Worm (Caenorhabditis elegans) whole organism, L4/young adult: Measurements from ENCODE around the gene C06E2.9.

ENCODE experiments used
- W03F9.2 ChIP-seq: fragments of 150-350 bp; optimal IDR thresholded peaks from 2 replicates; lab custom pipeline; 2014; ENCODE audit warnings: missing biosample characterization, missing genetic modification characterization
- dao-5 ChIP-seq: sonication (generic microtip); optimal IDR thresholded peaks from 2 replicates; lab custom pipeline; 2016; ENCODE audit warnings: missing genotype, missing genetic modification characterization, moderate library complexity, missing compliant biosample characterization
- him-1 ChIP-seq: sonication (generic microtip); optimal IDR thresholded peaks from 2 replicates; lab custom pipeline; 2016; ENCODE audit warnings: missing genotype, missing genetic modification reagents, missing genetic modification characterization, missing compliant biosample characterization

C06E2.9 gene

DNA sequence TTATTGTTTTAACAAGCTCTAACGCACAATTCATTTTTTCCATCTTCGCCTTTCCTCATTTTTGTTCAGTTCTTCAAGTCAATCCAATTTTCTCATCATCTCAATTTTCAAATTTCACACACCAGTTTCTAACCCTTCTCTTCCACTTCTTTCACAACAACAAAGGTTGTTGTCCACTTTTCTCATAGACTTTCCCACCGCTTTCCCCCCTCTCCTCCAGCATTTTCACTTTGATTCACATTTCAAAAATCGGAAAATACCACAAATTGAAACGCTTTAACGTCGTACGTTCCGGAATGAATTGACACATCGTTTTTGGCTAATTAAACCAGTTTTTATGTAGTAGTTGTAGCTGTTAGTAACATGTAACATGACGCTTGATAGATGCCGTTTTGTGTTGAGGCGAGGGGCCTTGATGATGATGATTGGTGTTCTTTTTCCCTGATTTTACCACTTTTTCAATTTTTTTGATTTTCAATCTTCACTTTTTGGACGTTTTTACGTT lies 29.2 kb downstream of the C06E2.9 start:
- TF ChIP-seq dao-5 = no peak
- no peak for TF ChIP-seq him-1
- TF ChIP-seq W03F9.2 (tag; lab: Kevin White, UChicago) = no peak

DNA sequence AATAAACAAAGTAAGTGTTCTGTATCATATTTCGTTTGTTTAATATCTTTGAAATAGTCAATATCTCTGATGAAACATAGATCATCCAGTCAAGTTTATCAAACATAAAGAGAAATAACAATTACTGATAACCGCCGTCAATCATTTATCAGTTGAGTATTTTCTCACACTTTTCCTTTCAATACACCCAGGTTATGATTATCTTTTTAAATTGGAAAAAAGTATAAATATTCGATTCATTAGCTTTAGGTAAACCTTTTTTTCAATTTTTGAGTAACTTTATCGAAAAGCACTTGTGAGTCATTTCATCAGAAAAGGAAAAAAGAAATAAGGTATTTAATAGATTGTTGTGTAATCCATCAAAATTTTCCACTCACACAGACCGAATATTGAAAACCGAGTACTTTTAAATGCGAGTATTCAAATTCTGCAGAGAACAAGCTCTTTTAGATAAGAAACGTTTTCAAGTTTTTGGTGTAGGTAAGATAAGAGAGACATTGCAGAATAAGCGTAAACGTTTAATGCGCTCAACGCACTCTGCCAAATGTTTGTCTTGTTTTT lies 30.4 kb downstream of the C06E2.9 start:
- TF ChIP-seq W03F9.2 (tag; lab: Kevin White, UChicago) = no peak
- no peak for TF ChIP-seq dao-5
- no peak for TF ChIP-seq him-1

DNA sequence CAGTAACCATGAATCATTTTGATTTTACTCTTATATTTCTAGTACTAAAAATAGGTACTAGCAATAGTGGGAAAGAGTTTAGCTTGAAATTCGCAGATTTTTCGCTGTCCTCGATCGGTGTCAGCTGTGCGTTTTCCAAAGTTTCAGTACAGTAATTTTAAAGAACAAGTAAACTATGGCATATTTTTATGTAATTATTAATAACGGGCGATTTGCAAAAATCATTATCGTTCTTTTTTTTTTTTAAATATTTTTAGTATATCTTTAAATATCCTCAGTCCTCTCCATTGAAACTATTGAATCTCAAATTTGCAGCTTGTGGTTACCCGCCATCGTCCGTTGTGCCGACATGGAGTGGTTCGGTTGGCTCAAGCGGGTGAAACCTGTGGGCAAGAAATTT lies 31.8 kb downstream of the C06E2.9 start, which contains the start of gene C13E3.1:
Gene C13E3.1, plus strand, starts transcription at position 301 of the 400 bp plus-strand sequence.
- TF ChIP-seq W03F9.2 (tag; lab: Kevin White, UChicago) = no peak
- no peak for TF ChIP-seq dao-5
- no peak for TF ChIP-seq him-1

DNA sequence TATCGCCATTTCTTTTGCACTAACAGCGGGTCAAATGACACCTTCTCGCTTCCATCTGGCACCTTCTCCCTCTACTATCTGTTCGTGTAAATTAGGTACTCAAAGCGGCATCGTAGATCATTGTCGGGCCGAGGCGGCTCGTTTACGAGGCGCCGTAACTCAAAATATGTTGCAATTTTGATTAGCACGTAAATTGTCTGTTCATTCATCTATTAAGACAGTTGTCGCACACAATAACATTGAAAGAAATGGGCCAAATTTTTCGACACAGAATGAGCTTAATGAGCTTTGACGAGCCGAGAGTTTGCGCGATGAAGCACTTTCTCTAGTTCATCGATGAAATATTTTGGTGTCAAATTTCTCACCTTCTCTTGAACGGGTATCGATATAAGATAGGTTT lies 41.9 kb downstream of the C06E2.9 start:
- TF ChIP-seq him-1 = no peak
- TF ChIP-seq dao-5 = no peak
- no peak for TF ChIP-seq W03F9.2 (tag; lab: Kevin White, UChicago)

DNA sequence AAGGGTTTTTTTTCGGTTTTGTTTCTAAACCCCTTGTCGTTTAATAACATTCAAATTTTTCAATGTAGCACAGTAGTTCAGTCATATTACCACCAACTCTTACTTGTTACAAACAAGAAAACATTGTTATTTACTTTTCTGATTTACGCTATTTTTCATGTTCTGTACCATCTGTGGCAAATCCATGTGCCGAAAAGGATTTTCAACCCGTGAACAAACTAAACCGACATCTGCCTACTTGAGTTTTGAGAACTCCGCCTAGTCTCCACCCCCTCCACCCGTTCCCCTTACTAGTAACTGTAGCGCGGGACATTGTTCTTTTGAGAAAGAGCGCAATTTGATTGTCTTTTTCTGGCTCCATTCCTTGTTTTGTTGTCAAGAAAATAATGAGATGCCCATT lies 44.0 kb downstream of the C06E2.9 start, which contains the start of gene ensh-1:
Gene ensh-1, plus strand, starts transcription at position 301 of the 400 bp plus-strand sequence.
- TF ChIP-seq dao-5 = no peak
- no peak for TF ChIP-seq W03F9.2 (tag; lab: Kevin White, UChicago)
- TF ChIP-seq him-1 = no peak

DNA sequence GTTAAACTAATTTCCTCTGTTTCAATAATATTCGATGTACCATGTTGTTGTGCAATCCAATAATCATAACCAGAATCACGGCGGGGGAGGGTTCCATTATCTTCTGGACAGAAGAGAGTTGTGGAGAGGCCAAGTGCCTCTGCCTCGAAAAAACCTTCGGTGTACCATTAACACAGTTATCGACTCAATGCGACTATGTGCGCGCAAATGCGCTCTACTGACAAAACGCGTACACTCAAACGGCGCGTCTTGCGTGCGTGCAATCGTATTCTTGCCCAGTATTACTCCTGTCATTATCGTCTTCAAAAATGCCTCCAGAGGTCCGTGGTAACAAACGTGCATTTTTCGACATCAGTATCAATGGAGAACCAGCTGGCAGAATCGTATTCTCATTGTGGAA lies 50.0 kb downstream of the C06E2.9 start, which contains the start of gene cyn-8:
Gene cyn-8, plus strand, starts transcription at position 217 of the 400 bp plus-strand sequence.
- no peak for TF ChIP-seq dao-5
- no peak for TF ChIP-seq W03F9.2 (tag; lab: Kevin White, UChicago)
- TF ChIP-seq him-1 = no peak
